Worm (Caenorhabditis elegans): ENCODE results near the gene K07B1.4.

The K07B1.4 gene

DNA sequence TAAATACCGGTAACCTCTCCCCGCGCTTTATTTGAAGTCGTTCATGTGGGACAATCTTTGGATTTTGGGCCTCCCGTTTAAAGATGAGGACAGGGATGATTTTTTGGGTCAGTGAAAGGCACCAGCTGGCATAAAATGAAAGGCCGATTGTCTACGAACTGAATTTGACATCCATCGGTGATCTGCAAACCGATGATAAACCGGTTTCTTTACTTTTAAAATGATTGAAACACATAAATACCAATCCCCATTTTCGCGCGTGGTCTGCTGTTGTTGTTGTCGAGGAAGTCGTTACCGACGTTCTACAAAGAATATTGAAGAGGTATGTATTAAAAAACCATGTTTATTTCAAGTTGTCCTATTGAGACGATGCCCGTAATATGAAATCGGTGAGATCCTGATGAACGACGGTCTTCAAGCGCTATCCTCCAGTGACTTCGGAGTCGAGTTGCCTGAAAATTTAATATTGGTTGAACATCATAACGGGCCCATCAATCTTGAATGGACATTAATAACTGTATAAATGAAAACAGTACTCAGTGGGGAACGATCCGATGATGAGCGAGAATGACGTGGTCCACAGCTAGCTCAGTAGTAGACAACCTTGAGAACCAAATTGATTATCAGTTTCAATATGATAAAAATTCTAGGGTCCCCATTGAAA lies 14.3 kb downstream of the K07B1.4 start:
- TF ChIP-seq T20F7.1 (GFP tag; optimal IDR thresholded peaks at IDR 0.05) (no peak), attf-4 (tag; optimal IDR thresholded peaks at IDR 0.05) (no peak), dmd-6 (GFP tag; IDR thresholded peaks at IDR 0.05) (peak; percentile 28; the same call in 1 of the 2 replicates), dve-1 (tag; optimal IDR thresholded peaks at IDR 0.05; ENCODE audit: insufficient read depth) (peak; percentile 9), F10B5.3 (tag; optimal IDR thresholded peaks at IDR 0.05) (no peak), madf-9 (GFP tag; conservative IDR thresholded peaks at IDR 0.05) (0 out of 2 replicates have a peak, but pooled peaks have one; percentile 45), lim-7 (GFP tag; IDR thresholded peaks at IDR 0.05) (peak; percentile 69), hmg-1.1 (GFP tag; IDR thresholded peaks at IDR 0.05) (peak; percentile 59), lir-3 (tag; optimal IDR thresholded peaks at IDR 0.05) (no peak), tra-1 (GFP tag; IDR thresholded peaks at IDR 0.05) (0 out of 2 replicates have a peak, but pooled peaks have one; percentile 25), dmd-9 (GFP tag; IDR thresholded peaks at IDR 0.05) (peak; percentile 56; the same call in 1 of the 2 replicates), fos-1 (tag; optimal IDR thresholded peaks at IDR 0.05) (peak; percentile 37), mdt-29 (GFP tag; IDR thresholded peaks at IDR 0.05) (no peak; the same call in none of the 2 replicates), ZK546.5 (tag; optimal IDR thresholded peaks at IDR 0.05) (no peak), zfp-3 (GFP tag; conservative IDR thresholded peaks at IDR 0.05) (peak; percentile 84), F44E2.7 (GFP tag; IDR thresholded peaks at IDR 0.05) (no peak), zfp-2 (tag; optimal IDR thresholded peaks at IDR 0.05) (no peak), nhr-6 (tag; optimal IDR thresholded peaks at IDR 0.05) (no peak), nhr-25 (tag; optimal IDR thresholded peaks at IDR 0.05; ENCODE audit: borderline replicate concordance, insufficient read depth) (no peak), ceh-32 (tag; optimal IDR thresholded peaks at IDR 0.05; ENCODE audit: poor library complexity) (no peak), ztf-11 (tag; optimal IDR thresholded peaks at IDR 0.05) (no peak), vab-7 (GFP tag; IDR thresholded peaks at IDR 0.05) (peak; percentile 69), lin-38 (GFP tag; IDR thresholded peaks at IDR 0.05) (peak; percentile 73), fkh-10 (GFP tag; optimal IDR thresholded peaks at IDR 0.05) (no peak), nhr-42 (GFP tag; IDR thresholded peaks at IDR 0.05) (peak; percentile 84), T26A8.4 (GFP tag; IDR thresholded peaks at IDR 0.05) (peak; percentile 91; the same call in 1 of the 2 replicates), lin-29 (GFP tag; IDR thresholded peaks at IDR 0.05) (peak; percentile 77), egl-43 (GFP tag; IDR thresholded peaks at IDR 0.05) (peak; percentile 57), lin-1 (GFP tag; IDR thresholded peaks at IDR 0.05) (peak; percentile 21), dpl-1 (GFP tag; optimal IDR thresholded peaks at IDR 0.05) (no peak), php-3 (GFP tag; IDR thresholded peaks at IDR 0.05) (peak; percentile 52; the same call in 1 of the 2 replicates), saeg-2 (GFP tag; IDR thresholded peaks at IDR 0.05) (peak; percentile 79; the same call in 1 of the 2 replicates), pha-4 (GFP tag; IDR thresholded peaks at IDR 0.05) (peak; percentile 58; the same call in 1 of the 2 replicates), pha-4 (tag; optimal IDR thresholded peaks at IDR 0.05) (no peak), mdl-1 (tag; optimal IDR thresholded peaks at IDR 0.05) (no peak), ces-1 (GFP tag; optimal IDR thresholded peaks at IDR 0.05) (no peak), sdz-12 (GFP tag; optimal IDR thresholded peaks at IDR 0.05) (no peak), D1046.2 (GFP tag; IDR thresholded peaks at IDR 0.05) (peak; percentile 81), hlh-11 (tag; optimal IDR thresholded peaks at IDR 0.05) (no peak), ZK337.2 (GFP tag; IDR thresholded peaks at IDR 0.05) (no peak), Y5F2A.4 (GFP tag; optimal IDR thresholded peaks at IDR 0.05) (no peak), nhr-237 (tag; optimal IDR thresholded peaks at IDR 0.05) (no peak), Y105C5A.15 (GFP tag; IDR thresholded peaks at IDR 0.05) (0 out of 2 replicates have a peak, but pooled peaks have one; percentile 9), arid-1 (GFP tag; conservative IDR thresholded peaks at IDR 0.05) (peak; percentile 48; the same call in 1 of the 2 replicates), snpc-1.2 (GFP tag; IDR thresholded peaks at IDR 0.05) (peak; percentile 69), ceh-20 (GFP tag; IDR thresholded peaks at IDR 0.05) (peak; percentile 67), daf-19 (GFP tag; conservative IDR thresholded peaks at IDR 0.05) (peak; percentile 80; the same call in 1 of the 2 replicates), zip-11 (GFP tag; IDR thresholded peaks at IDR 0.05) (0 out of 2 replicates have a peak, but pooled peaks have one; percentile 33)
